Worm (Caenorhabditis elegans) whole organism, midembryonic: ENCODE measurements around the gene igdb-2.

Experiments used
- T22C8.4 ChIP-seq: fragments of 200-800 bp; sonication (Bioruptor generic); IDR thresholded peaks from 2 replicates; pipeline ENCODE4 v1.3.6; 2022; ENCODE audit warnings: missing genetic modification characterization, missing compliant biosample characterization
- cog-1 ChIP-seq: sonication (generic microtip); optimal IDR thresholded peaks from 2 replicates; lab custom pipeline; 2016; ENCODE audit warnings: missing genetic modification characterization, missing compliant biosample characterization
- med-1 ChIP-seq: sonication (generic microtip); optimal IDR thresholded peaks from 2 replicates; lab custom pipeline; 2017; ENCODE audit warnings: missing genetic modification characterization, mild to moderate bottlenecking, missing compliant biosample characterization, antibody characterized with exemption, missing genetic modification reagents; ENCODE audit not compliant: insufficient read depth
- ref-1 ChIP-seq: fragments of 200-800 bp; sonication (Bioruptor generic); conservative IDR thresholded peaks from 2 replicates; pipeline ENCODE4 v1.3.6; 2022; ENCODE audit warnings: missing genetic modification reagents, missing genetic modification characterization, missing compliant biosample characterization
- tab-1 ChIP-seq: fragments of 200-800 bp; sonication (Bioruptor generic); IDR thresholded peaks from 2 replicates; pipeline ENCODE4 v1.3.6; 2022; ENCODE audit warnings: missing genetic modification characterization, missing compliant biosample characterization
- ztf-23 ChIP-seq: fragments of 200-800 bp; sonication (Bioruptor generic); IDR thresholded peaks from 2 replicates; pipeline ENCODE4 v1.3.6; 2022; ENCODE audit warnings: missing genetic modification reagents, missing genetic modification characterization, missing compliant biosample characterization

ce11 chrIV:12464822-12465221 is 3.6 kb upstream of the igdb-2 start:
- no peak for TF ChIP-seq med-1
- TF ChIP-seq ztf-23 (GFP tag; lab: Robert Waterston, UW), result no peak
- no peak for TF ChIP-seq ref-1
- TF ChIP-seq T22C8.4, result no peak
- no peak for TF ChIP-seq tab-1 (GFP tag; lab: Robert Waterston, UW)
- no peak for TF ChIP-seq cog-1
